Worm (Caenorhabditis elegans): ENCODE results near the gene nlp-21.

DNA sequence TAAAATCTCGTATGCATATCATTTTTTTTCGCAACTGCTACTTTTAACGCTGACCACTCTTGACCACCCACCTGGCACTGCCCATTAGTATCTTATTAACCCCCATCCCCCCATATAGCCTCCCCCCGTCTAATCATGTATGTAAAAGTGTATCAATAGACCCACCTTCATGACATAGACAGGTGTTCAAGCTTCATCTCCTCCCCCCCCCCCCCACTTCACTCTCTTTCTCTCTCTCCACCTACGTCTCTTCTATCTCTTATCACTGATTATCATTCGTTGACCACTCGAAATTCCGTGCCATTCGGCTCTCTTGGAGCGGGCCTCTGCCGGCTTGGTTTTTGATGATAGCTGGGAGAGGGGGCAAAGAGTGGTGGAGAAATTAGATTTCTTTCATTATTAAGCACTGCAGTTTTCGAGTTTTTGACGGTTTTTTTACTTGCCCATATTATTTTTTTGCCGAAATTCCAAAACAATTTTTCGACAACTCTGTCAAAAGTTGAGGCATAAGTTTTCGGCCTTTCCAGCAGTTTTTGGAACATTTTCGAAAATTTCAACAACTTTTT is 37.2 kb downstream of the nlp-21 start:
- TF ChIP-seq zag-1 (tag; optimal IDR thresholded peaks at IDR 0.05) (no peak), R02D3.7 (tag; optimal IDR thresholded peaks at IDR 0.05) (no peak), aly-2 (tag; optimal IDR thresholded peaks at IDR 0.05) (no peak), unc-62 (GFP tag; optimal IDR thresholded peaks at IDR 0.05) (no peak), lin-39 (tag; optimal IDR thresholded peaks at IDR 0.05) (peak; percentile 12), ztf-11 (tag; optimal IDR thresholded peaks at IDR 0.05) (no peak), ztf-4 (tag; optimal IDR thresholded peaks at IDR 0.05) (no peak), nhr-25 (tag; optimal IDR thresholded peaks at IDR 0.05) (no peak)

Measured in whole organism, L3 larva.